Fruit fly (Drosophila melanogaster): ENCODE data around the gene Dsk.

The Dsk gene

dm6 chr3R:4232139-4233017, 42.3 kb upstream of the Dsk start, which contains the start of gene CG14641:
CG14641 (minus strand) TSS chr3R:4232342.
- TF ChIP-seq CG10631 (GFP tag; optimal IDR thresholded peaks at IDR 0.05) (no peak), CG6854 (GFP tag; optimal IDR thresholded peaks at IDR 0.05) (peak; percentile 11), CG10669 (GFP tag; optimal IDR thresholded peaks at IDR 0.05) (no peak), CG3919 (GFP tag; optimal IDR thresholded peaks at IDR 0.05) (no peak), CG15336 (GFP tag; IDR thresholded peaks at IDR 0.05) (no peak), spab (GFP tag; optimal IDR thresholded peaks at IDR 0.05) (no peak), CG31627 (GFP tag; optimal IDR thresholded peaks at IDR 0.05) (peak; percentile 28), CG32006 (GFP tag; optimal IDR thresholded peaks at IDR 0.05) (peak; percentile 50), Eip78C (GFP tag) (peak; percentile 65), CG3032 (tag; optimal IDR thresholded peaks at IDR 0.05) (peak; percentile 15), esn (GFP tag; optimal IDR thresholded peaks at IDR 0.05) (no peak), Eip93F (GFP tag; optimal IDR thresholded peaks at IDR 0.05) (no peak), CG6163 (GFP tag; IDR thresholded peaks at IDR 0.05) (no peak), pdm3 (GFP tag; optimal IDR thresholded peaks at IDR 0.05) (peak; percentile 19), lz (GFP tag; optimal IDR thresholded peaks at IDR 0.05) (peak; percentile 4), Hr39 (GFP tag; optimal IDR thresholded peaks at IDR 0.05) (peak; percentile 26), svp (GFP tag) (peak; percentile 48), Sox14 (GFP tag; optimal IDR thresholded peaks at IDR 0.05) (peak; percentile 18), Hr4 (GFP tag; optimal IDR thresholded peaks at IDR 0.05) (peak; percentile 2), fd59A (GFP tag; optimal IDR thresholded peaks at IDR 0.05) (peak; percentile 16), Sox15 (GFP tag; optimal IDR thresholded peaks at IDR 0.05) (peak; percentile 36)

DNA sequence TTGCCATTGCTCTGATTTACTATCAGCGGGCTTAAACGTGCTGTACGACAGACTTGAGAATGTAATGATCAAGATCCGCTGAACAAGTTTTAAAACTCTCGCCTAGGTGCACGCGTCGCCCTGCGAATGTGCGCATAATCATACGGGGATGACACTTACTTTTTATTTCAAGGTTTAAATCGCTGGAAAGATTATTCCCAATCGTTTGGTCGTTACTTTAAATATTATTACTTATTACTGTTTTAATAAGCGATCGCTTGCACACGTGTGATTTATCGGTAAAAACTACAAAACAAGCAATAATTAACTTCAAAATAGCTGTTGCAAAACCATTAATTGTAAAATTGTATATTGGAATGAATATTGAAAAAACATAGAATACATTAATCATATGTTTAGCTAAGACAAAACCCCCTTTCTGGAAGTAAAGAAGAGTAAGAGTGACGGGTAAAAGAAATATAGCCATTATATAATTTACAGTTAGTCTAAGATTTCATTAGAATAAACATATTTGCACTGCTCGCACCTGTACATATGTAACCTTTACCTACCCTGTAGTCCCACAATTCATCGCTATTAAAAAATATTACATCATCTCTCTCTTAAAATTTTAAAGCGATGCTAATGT, 39.2 kb upstream of the Dsk start, which contains the start of gene DhpD:
Gene DhpD (minus strand): TSS at position 102 of the 628 bp plus-strand sequence.
- peak; percentile 76 for TF ChIP-seq CG8632 (GFP tag; optimal IDR thresholded peaks at IDR 0.05)
- TF ChIP-seq Smox (GFP tag; optimal IDR thresholded peaks at IDR 0.05), result no peak
- TF ChIP-seq ss (GFP tag; optimal IDR thresholded peaks at IDR 0.05), result no peak
- TF ChIP-seq CG11294 (GFP tag; IDR thresholded peaks at IDR 0.05), result peak; percentile 47
- TF ChIP-seq Hr38 (GFP tag; optimal IDR thresholded peaks at IDR 0.05), result no peak
- TF ChIP-seq Hr39 (GFP tag; optimal IDR thresholded peaks at IDR 0.05), result peak; percentile 85
- peak; percentile 85 for TF ChIP-seq topi (GFP tag; optimal IDR thresholded peaks at IDR 0.05)
- peak; percentile 32 for TF ChIP-seq Lpt (GFP tag; optimal IDR thresholded peaks at IDR 0.05)
- TF ChIP-seq Blimp-1 (GFP tag; optimal IDR thresholded peaks at IDR 0.05), result peak; percentile 55
- peak; percentile 86 for TF ChIP-seq CG6163 (GFP tag; IDR thresholded peaks at IDR 0.05)
- peak; percentile 83 for TF ChIP-seq Eip75B (GFP tag; optimal IDR thresholded peaks at IDR 0.05)
- peak; percentile 57 for TF ChIP-seq dac (GFP tag; optimal IDR thresholded peaks at IDR 0.05)
- peak; percentile 85 for TF ChIP-seq Sox14 (GFP tag; optimal IDR thresholded peaks at IDR 0.05)
- TF ChIP-seq CG11902 (GFP tag; optimal IDR thresholded peaks at IDR 0.05), result peak; percentile 56
- TF ChIP-seq CG34406 (GFP tag; optimal IDR thresholded peaks at IDR 0.05), result peak; percentile 80
- peak; percentile 48 for TF ChIP-seq Eip93F (GFP tag; optimal IDR thresholded peaks at IDR 0.05)
- peak; percentile 83 for TF ChIP-seq CG10669 (GFP tag; optimal IDR thresholded peaks at IDR 0.05)
- peak; percentile 84 for TF ChIP-seq eg (GFP tag; IDR thresholded peaks at IDR 0.05)
- TF ChIP-seq Ets96B (tag; optimal IDR thresholded peaks at IDR 0.05), result peak; percentile 77
- peak; percentile 74 for TF ChIP-seq Ets21C (GFP tag; optimal IDR thresholded peaks at IDR 0.05)
- peak; percentile 81 for TF ChIP-seq CG6792 (GFP tag; optimal IDR thresholded peaks at IDR 0.05)
- peak; percentile 83 for TF ChIP-seq vri (GFP tag; optimal IDR thresholded peaks at IDR 0.05)
- TF ChIP-seq CG3919 (GFP tag; optimal IDR thresholded peaks at IDR 0.05), result peak; percentile 86
- peak; percentile 64 for TF ChIP-seq Gug (GFP tag; IDR thresholded peaks at IDR 0.05)
- no peak for TF ChIP-seq CG16779 (tag; optimal IDR thresholded peaks at IDR 0.05)
- peak; percentile 63 for TF ChIP-seq Sox15 (GFP tag; optimal IDR thresholded peaks at IDR 0.05)
- peak; percentile 64 for TF ChIP-seq dsx (GFP tag; optimal IDR thresholded peaks at IDR 0.05; ENCODE audit: poor library complexity, severe bottlenecking)
- TF ChIP-seq svp (GFP tag), result peak; percentile 91
- TF ChIP-seq CG3032 (tag; optimal IDR thresholded peaks at IDR 0.05), result peak; percentile 81
- TF ChIP-seq CG6276 (GFP tag; optimal IDR thresholded peaks at IDR 0.05), result no peak
- TF ChIP-seq CG1621 (tag; optimal IDR thresholded peaks at IDR 0.05), result peak; percentile 63
- peak; percentile 58 for TF ChIP-seq CG11762 (GFP tag; optimal IDR thresholded peaks at IDR 0.05; ENCODE audit: insufficient read depth)
- TF ChIP-seq CG4318 (GFP tag; optimal IDR thresholded peaks at IDR 0.05), result no peak
- TF ChIP-seq net (GFP tag; optimal IDR thresholded peaks at IDR 0.05), result peak; percentile 81
- peak; percentile 9 for TF ChIP-seq fd85E (GFP tag; optimal IDR thresholded peaks at IDR 0.05)

Data from whole organism, prepupa.